Fruit fly (Drosophila melanogaster): ENCODE measurements around the gene Gr64e.

Gr64e gene

dm6 chr3L:4000711-4001110 is 31.2 kb upstream of the Gr64e start (continued):
- TF ChIP-seq Asciz (GFP tag; optimal IDR thresholded peaks at IDR 0.05) (no peak), ftz-f1 (GFP tag; optimal IDR thresholded peaks at IDR 0.05) (no peak), Nf-YC (tag; optimal IDR thresholded peaks at IDR 0.05) (no peak), Gug (GFP tag; IDR thresholded peaks at IDR 0.05) (no peak), CG8388 (GFP tag; optimal IDR thresholded peaks at IDR 0.05) (peak; percentile 17), gcm2 (GFP tag; optimal IDR thresholded peaks at IDR 0.05) (no peak), dm (GFP tag; optimal IDR thresholded peaks at IDR 0.05) (no peak), schlank (tag; optimal IDR thresholded peaks at IDR 0.05) (no peak), Dfd (GFP tag; optimal IDR thresholded peaks at IDR 0.05) (no peak), D19A (tag; optimal IDR thresholded peaks at IDR 0.05) (no peak), fd102C (GFP tag; optimal IDR thresholded peaks at IDR 0.05) (no peak), abd-A (tag; optimal IDR thresholded peaks at IDR 0.05) (no peak), CG6689 (GFP tag; IDR thresholded peaks at IDR 0.05) (peak; percentile 6; the same call in 1 of the 2 replicates), Tbp (GFP tag; optimal IDR thresholded peaks at IDR 0.05) (no peak), bowl (GFP tag; IDR thresholded peaks at IDR 0.05) (no peak), CG7745 (tag; optimal IDR thresholded peaks at IDR 0.05) (no peak), ham (GFP tag; IDR thresholded peaks at IDR 0.05) (no peak), CG32772 (GFP tag; IDR thresholded peaks at IDR 0.05) (no peak), exex (tag; optimal IDR thresholded peaks at IDR 0.05) (no peak), stc (GFP tag; IDR thresholded peaks at IDR 0.05) (no peak), CG9876 (GFP tag; optimal IDR thresholded peaks at IDR 0.05) (no peak), CG17359 (tag; optimal IDR thresholded peaks at IDR 0.05) (no peak), CG17829 (tag; optimal IDR thresholded peaks at IDR 0.05) (no peak), HLHmδ (GFP tag; optimal IDR thresholded peaks at IDR 0.05) (no peak), ase (GFP tag; IDR thresholded peaks at IDR 0.05) (no peak), dati (GFP tag; IDR thresholded peaks at IDR 0.05) (no peak), gsb-n (tag; optimal IDR thresholded peaks at IDR 0.05) (no peak), pum (GFP tag; optimal IDR thresholded peaks at IDR 0.05) (no peak), CG11504 (tag; optimal IDR thresholded peaks at IDR 0.05) (peak; percentile 55), CG12299 (tag; optimal IDR thresholded peaks at IDR 0.05) (no peak), tio (GFP tag; optimal IDR thresholded peaks at IDR 0.05) (peak; percentile 39), hb (GFP tag; IDR thresholded peaks at IDR 0.05; ENCODE audit: partially characterized antibody) (no peak), shn (GFP tag; optimal IDR thresholded peaks at IDR 0.05) (no peak), ci (GFP tag; IDR thresholded peaks at IDR 0.05) (0 out of 3 replicates have a peak, but pooled peaks have one; percentile 26), CG3163 (GFP tag; optimal IDR thresholded peaks at IDR 0.05) (no peak), Nf-YB (GFP tag; optimal IDR thresholded peaks at IDR 0.05) (peak; percentile 12), onecut (GFP tag; IDR thresholded peaks at IDR 0.05) (no peak), sisA (GFP tag; IDR thresholded peaks at IDR 0.05) (peak; percentile 27; the same call in 1 of the 2 replicates), bigmax (GFP tag; optimal IDR thresholded peaks at IDR 0.05) (no peak), CG12942 (GFP tag; optimal IDR thresholded peaks at IDR 0.05) (no peak), kah (GFP tag; optimal IDR thresholded peaks at IDR 0.05) (no peak), dan (GFP tag; IDR thresholded peaks at IDR 0.05) (no peak), insv (GFP tag; optimal IDR thresholded peaks at IDR 0.05) (no peak), CG10267 (tag; optimal IDR thresholded peaks at IDR 0.05) (no peak), otp (GFP tag; IDR thresholded peaks at IDR 0.05) (no peak), pzg (GFP tag; optimal IDR thresholded peaks at IDR 0.05) (no peak), CG13296 (GFP tag; optimal IDR thresholded peaks at IDR 0.05) (no peak), seq (GFP tag; IDR thresholded peaks at IDR 0.05) (no peak), CG12769 (tag; optimal IDR thresholded peaks at IDR 0.05) (no peak), Opbp (GFP tag; IDR thresholded peaks at IDR 0.05; ENCODE audit: partially characterized antibody) (no peak), CG11085 (GFP tag; IDR thresholded peaks at IDR 0.05) (no peak), CG15601 (tag; optimal IDR thresholded peaks at IDR 0.05) (peak; percentile 17)

All from whole organism, embryonic.